Fruit fly (Drosophila melanogaster) whole organism, adult: ENCODE measurements around the gene CG14383.
A peak's percentile ranks its signal among the peaks of the same experiment; 100 is the strongest.

Experiments used
- CG11617 ChIP-seq: fragments of 200-800 bp; sonication (Bioruptor generic); optimal IDR thresholded peaks from 2 replicates; lab custom pipeline; 2017; ENCODE audit warnings: mild to moderate bottlenecking, missing biosample characterization, missing genetic modification reagents, missing genetic modification characterization
- CG12768 ChIP-seq: fragments of 200-800 bp; sonication (Bioruptor generic); optimal IDR thresholded peaks from 2 replicates; lab custom pipeline; 2017; ENCODE audit warnings: missing biosample characterization, missing genetic modification characterization, mild to moderate bottlenecking, moderate library complexity, missing genetic modification reagents
- CG14711 ChIP-seq: fragments of 200-800 bp; sonication (Bioruptor generic); optimal IDR thresholded peaks from 2 replicates; lab custom pipeline; 2018; ENCODE audit warnings: missing biosample characterization, mild to moderate bottlenecking, missing genetic modification characterization, moderate library complexity
- CG1620 ChIP-seq: fragments of 200-800 bp; sonication (Bioruptor generic); optimal IDR thresholded peaks from 2 replicates; lab custom pipeline; 2016; ENCODE audit warnings: missing biosample characterization, missing genetic modification characterization
- CG33017 ChIP-seq: fragments of 200-800 bp; sonication (Bioruptor generic); optimal IDR thresholded peaks from 2 replicates; lab custom pipeline; 2018; ENCODE audit warnings: missing biosample characterization, mild to moderate bottlenecking, missing genetic modification characterization, moderate library complexity
- CG5204 ChIP-seq: fragments of 200-800 bp; sonication (Bioruptor generic); optimal IDR thresholded peaks from 2 replicates; lab custom pipeline; 2016; ENCODE audit warnings: missing biosample characterization, missing genetic modification characterization
- CG7045 ChIP-seq: fragments of 200-800 bp; sonication (Bioruptor generic); optimal IDR thresholded peaks from 2 replicates; lab custom pipeline; 2017; ENCODE audit warnings: missing biosample characterization, mild to moderate bottlenecking, missing genetic modification characterization
- CG7101 ChIP-seq: fragments of 200-800 bp; sonication (Bioruptor generic); optimal IDR thresholded peaks from 2 replicates; lab custom pipeline; 2018; ENCODE audit warnings: missing biosample characterization, mild to moderate bottlenecking, missing genetic modification characterization, moderate library complexity
- Clk ChIP-seq: fragments of 200-800 bp; sonication (Bioruptor generic); optimal IDR thresholded peaks from 2 replicates; lab custom pipeline; 2017; ENCODE audit warnings: missing biosample characterization, missing genetic modification characterization
- Crg-1 ChIP-seq: fragments of 200-800 bp; sonication (Bioruptor generic); optimal IDR thresholded peaks from 2 replicates; lab custom pipeline; 2016; ENCODE audit warnings: missing biosample characterization, missing genetic modification characterization
- Hr96 ChIP-seq: fragments of 200-800 bp; sonication (Bioruptor generic); optimal IDR thresholded peaks from 2 replicates; lab custom pipeline; 2016; ENCODE audit warnings: missing biosample characterization, missing genetic modification characterization
- Mnt ChIP-seq: fragments of 200-800 bp; sonication (Bioruptor generic); optimal IDR thresholded peaks from 2 replicates; lab custom pipeline; 2016; ENCODE audit warnings: missing biosample characterization, mild to moderate bottlenecking, missing genetic modification characterization
- bab1 ChIP-seq: fragments of 200-800 bp; sonication (Bioruptor generic); optimal IDR thresholded peaks from 3 replicates; lab custom pipeline; 2019; ENCODE audit warnings: missing biosample characterization, mild to moderate bottlenecking, missing genetic modification characterization, moderate library complexity
- cic ChIP-seq: fragments of 200-800 bp; sonication (Bioruptor generic); optimal IDR thresholded peaks from 2 replicates; lab custom pipeline; 2017; ENCODE audit warnings: missing biosample characterization, mild to moderate bottlenecking, missing genetic modification characterization, moderate library complexity
- cnc ChIP-seq, 2 experiments: fragments of >200 bp; optimal IDR thresholded peaks; 2 replicates each; lab custom pipeline; 2017
- kay ChIP-seq: fragments of 200-800 bp; sonication (Bioruptor generic); peaks from one replicate; lab custom pipeline; 2016; ENCODE audit warnings: missing biosample characterization, missing genetic modification characterization, borderline replicate concordance
- ovo ChIP-seq: fragments of 200-800 bp; sonication (Bioruptor generic); optimal IDR thresholded peaks from 2 replicates; lab custom pipeline; 2016; ENCODE audit warnings: missing biosample characterization, missing genetic modification characterization
- pad ChIP-seq: fragments of 200-800 bp; sonication (Bioruptor generic); optimal IDR thresholded peaks from 3 replicates; lab custom pipeline; 2017; ENCODE audit warnings: missing biosample characterization, missing genetic modification characterization, mild to moderate bottlenecking, moderate library complexity, missing genetic modification reagents
- tj ChIP-seq: fragments of 200-800 bp; sonication (Bioruptor generic); optimal IDR thresholded peaks from 3 replicates; lab custom pipeline; 2017; ENCODE audit warnings: missing biosample characterization, mild to moderate bottlenecking, missing genetic modification characterization, moderate library complexity
- toe ChIP-seq: fragments of 200-800 bp; sonication (Bioruptor generic); optimal IDR thresholded peaks from 2 replicates; lab custom pipeline; 2016; ENCODE audit warnings: missing biosample characterization, missing genetic modification characterization

CG14383 gene

DNA sequence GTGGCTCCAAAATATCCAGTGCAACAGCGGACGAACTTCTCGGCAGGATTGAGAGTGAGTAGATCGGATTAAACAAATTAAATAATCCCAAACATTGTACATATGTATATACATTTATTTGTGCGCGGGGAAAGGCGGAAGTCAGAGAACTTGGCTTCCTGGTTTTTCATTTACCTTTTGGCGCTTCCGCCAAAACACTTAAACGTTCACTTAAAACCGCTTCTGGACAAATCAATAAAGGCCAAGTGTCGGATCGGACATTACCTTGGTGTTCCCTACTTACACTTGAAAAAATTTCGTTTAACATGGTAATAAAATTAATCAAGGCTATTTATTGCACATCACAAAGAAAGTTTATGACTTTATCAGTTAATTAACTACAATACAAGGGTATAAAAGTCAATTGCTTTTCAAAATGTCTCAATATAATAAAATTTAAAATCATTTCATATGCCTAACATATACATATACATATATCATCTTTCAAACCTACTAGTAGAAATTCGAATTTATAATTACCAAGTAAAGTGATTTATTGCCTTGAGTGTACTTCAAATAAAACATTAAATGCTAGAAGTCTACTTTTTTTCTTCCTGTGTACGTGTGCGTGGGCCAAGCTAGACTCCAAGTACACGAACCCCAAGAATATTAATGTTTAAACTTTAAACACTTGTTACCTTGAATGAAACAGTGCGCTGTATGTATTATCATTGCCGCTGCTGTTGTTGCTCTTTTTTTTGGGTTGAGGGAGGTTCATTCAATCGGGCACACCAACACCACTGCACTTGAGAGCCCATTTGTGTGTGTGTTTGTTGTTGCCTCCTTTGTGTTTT lies 6.8 kb downstream of the CG14383 start:
- TF ChIP-seq cic (GFP tag; lab: Kevin White, UChicago) (no peak), CG14711 (tag; lab: Kevin White, UChicago) (no peak), CG5204 (GFP tag; lab: Kevin White, UChicago) (peak; percentile 59), Hr96 (no peak), CG33017 (peak; percentile 79), CG12768 (GFP tag; lab: Kevin White, UChicago) (peak; percentile 77), ovo (no peak), pad (GFP tag; lab: Kevin White, UChicago) (peak; percentile 9), CG1620 (GFP tag; lab: Kevin White, UChicago) (no peak), Clk (GFP tag; lab: Kevin White, UChicago) (peak; percentile 16), CG11617 (GFP tag; lab: Kevin White, UChicago) (peak; percentile 61), kay (no peak), tj (GFP tag; lab: Kevin White, UChicago) (no peak), bab1 (peak; percentile 39), cnc (optimal IDR thresholded peaks at IDR 0.05; lab: Kevin White, UChicago) (no peak), Mnt (no peak), Crg-1 (GFP tag; lab: Kevin White, UChicago) (no peak), CG7101 (peak; percentile 41), CG7045 (peak; percentile 76), toe (GFP tag; lab: Kevin White, UChicago) (peak; percentile 27)

DNA sequence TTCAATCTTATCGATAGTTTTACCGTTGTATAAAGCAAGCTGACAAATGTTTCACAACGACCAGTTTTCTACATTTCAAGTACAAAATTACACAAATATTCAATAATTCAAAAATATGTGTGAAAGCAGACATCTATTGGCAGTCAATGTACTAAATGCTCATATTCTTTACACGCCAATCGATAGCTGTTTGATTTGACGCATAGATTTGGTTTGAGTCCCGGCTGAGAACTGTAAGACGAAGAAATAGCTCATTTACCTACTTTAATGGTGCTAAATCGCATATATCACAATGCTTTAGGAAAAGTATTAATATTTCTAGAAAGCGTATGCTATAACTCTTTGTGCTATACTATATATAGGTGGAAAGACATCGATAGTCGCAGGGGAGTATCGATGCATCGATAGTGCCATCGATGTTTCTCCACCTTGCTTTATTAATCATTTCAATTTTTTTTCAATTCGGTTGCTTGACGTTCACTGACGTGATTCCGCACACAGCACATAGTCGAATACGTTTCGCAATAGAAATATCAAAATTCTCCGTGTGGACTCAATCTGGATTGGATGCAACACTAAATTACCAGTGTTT lies 7.6 kb downstream of the CG14383 start, which contains the start of gene Paip2:
Gene Paip2, plus strand, starts transcription at position 165 of the 592 bp plus-strand sequence.
- TF ChIP-seq Hr96, result peak; percentile 41
- TF ChIP-seq CG1620 (GFP tag; lab: Kevin White, UChicago), result peak; percentile 9
- no peak for TF ChIP-seq pad (GFP tag; lab: Kevin White, UChicago)
- peak; percentile 6 for TF ChIP-seq Mnt
- no peak for TF ChIP-seq CG33017
- no peak for TF ChIP-seq CG7045
- peak; percentile 4 for TF ChIP-seq CG14711 (tag; lab: Kevin White, UChicago)

DNA sequence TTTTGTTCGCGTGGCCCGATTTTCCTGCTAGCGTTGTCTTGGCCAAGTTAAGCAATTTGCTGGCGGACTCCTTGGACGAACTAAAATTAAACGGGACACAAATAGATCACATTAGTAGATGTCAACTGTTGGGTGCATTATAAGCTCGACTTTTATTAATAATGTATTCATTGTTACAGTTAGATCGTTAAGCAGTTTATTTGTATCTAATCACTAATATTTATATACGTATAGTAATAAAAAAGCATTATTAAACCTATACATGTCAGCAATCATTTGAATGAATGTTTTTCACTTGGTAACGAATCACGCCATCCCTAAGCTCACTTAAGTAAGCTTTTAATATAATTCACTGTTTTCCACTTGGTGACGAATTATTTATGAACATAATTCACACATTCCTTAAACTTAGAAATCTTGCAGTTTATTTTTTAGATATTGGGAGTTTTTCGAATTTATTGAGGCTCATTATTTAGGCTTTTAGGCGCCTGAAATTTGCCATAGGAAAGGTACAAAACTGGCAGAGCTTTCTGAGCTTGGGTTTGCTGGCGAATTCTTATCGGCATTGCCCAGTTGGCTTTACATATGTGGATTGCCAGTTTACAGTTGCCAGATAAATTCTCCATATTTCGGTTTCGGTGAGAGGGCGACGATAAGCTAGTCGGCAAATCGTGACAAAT lies 10.8 kb downstream of the CG14383 start, which contains the start of the genes CG7381 and CG7091:
Gene CG7381, minus strand, starts transcription at position 101 of the 680 bp plus-strand sequence.
Gene CG7091, plus strand, starts transcription at position 630 of the 680 bp plus-strand sequence.
- no peak for TF ChIP-seq ovo
- no peak for TF ChIP-seq CG7045
- peak; percentile 70 for TF ChIP-seq pad (GFP tag; lab: Kevin White, UChicago)
- TF ChIP-seq CG11617 (GFP tag; lab: Kevin White, UChicago), result no peak
- TF ChIP-seq bab1, result peak; percentile 0
- TF ChIP-seq Hr96, result no peak
- TF ChIP-seq Clk (GFP tag; lab: Kevin White, UChicago), result no peak
- TF ChIP-seq kay, result peak; percentile 48
- no peak for TF ChIP-seq toe (GFP tag; lab: Kevin White, UChicago)

DNA sequence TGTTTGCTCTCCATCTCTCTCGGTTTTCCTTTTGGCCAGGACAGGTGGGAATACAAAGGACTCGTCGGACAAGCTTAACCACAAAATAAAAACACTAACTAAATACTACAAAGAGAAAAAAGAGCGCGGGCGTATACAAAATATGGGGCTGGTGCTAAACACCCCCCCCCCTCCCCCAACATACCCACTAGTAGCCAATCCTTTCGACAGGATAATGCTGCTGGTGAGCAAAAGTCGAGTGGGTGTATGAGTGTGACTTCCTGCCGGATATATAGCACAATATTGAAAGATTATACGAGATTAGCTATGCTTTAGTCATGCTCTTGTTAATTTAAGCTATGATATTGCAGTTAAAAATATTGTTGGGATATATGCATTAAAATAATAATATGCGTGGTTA lies 13.1 kb downstream of the CG14383 start:
- TF ChIP-seq bab1 (no peak), Mnt (no peak), Crg-1 (GFP tag; lab: Kevin White, UChicago) (no peak), kay (no peak), CG1620 (GFP tag; lab: Kevin White, UChicago) (no peak), Clk (GFP tag; lab: Kevin White, UChicago) (no peak), ovo (no peak)

DNA sequence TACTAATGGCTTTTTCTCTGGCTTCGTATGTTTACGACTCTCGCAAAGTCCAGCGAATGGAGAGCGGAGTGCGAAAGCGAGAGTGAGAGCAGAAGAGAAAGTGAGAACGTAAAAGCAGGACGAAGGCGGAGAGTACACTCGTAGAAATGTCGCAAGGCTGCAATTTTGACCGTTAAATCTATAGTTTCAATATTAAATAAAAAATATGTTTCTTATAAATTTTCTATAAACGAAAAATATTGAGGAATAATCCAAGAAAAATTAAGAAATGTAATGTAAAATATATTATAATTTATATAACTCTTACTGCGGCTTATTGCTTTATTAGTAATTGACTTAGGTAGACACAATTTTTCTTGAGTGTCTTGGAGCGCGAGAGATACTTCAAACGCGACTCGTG lies 13.9 kb downstream of the CG14383 start:
- TF ChIP-seq CG33017 (peak; percentile 5), CG11617 (GFP tag; lab: Kevin White, UChicago) (no peak)

DNA sequence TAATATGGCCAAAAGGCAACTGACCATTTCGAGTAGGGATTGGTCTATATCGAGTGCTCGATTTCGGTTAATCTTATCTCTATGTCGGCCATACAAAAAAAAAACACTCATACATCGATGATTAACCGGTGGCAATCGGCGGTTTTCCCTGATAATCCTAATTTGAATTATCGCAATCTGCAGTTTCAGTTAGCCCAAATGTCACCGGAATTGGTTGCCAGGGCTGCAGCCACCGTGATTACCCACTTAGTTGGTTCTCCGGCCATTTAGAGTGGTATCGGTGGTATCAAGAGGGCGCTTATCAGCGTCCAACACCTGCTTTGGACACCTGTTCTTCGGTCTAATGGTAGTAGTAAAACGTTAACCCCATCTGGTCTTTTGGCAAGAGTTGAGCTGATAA lies 16.2 kb downstream of the CG14383 start:
- TF ChIP-seq CG7101 (no peak), toe (GFP tag; lab: Kevin White, UChicago) (no peak), CG1620 (GFP tag; lab: Kevin White, UChicago) (no peak), cnc (optimal IDR thresholded peaks at IDR 0.05; lab: Kevin White, UChicago) (no peak), Mnt (peak; percentile 13)

DNA sequence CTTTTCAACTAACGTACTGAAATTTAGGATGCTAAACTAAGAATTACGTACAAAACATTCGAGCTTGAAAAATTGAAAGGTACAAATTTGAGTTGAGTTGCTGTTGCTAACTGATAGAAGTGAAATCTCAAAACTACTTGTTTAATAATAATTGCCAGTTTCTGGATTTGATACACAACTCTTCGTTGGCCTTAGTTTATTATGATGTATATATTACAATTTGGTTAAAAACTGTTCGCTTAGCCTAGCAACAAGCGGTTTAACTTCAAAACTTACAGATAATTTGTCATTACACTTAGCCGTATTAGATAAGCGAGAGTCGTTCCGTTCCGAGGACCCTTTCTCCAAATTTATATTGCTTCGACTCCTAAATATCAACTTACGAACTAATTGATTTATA lies 20.7 kb downstream of the CG14383 start, which contains the start of the genes CG14384 and grsm:
Gene CG14384, minus strand, starts transcription at position 101 of the 400 bp plus-strand sequence.
Gene grsm, minus strand, starts transcription at position 101 of the 400 bp plus-strand sequence.
- TF ChIP-seq CG11617 (GFP tag; lab: Kevin White, UChicago), result no peak
- TF ChIP-seq Crg-1 (GFP tag; lab: Kevin White, UChicago), result no peak
- TF ChIP-seq CG5204 (GFP tag; lab: Kevin White, UChicago), result no peak
- TF ChIP-seq kay, result peak; percentile 44
- no peak for TF ChIP-seq cnc (optimal IDR thresholded peaks at IDR 0.05; lab: Kevin White, UChicago)
- no peak for TF ChIP-seq CG12768 (GFP tag; lab: Kevin White, UChicago)
- no peak for TF ChIP-seq ovo
